Worm (Caenorhabditis elegans) whole organism, L4 larva: ENCODE data around the gene npr-25.

Experiments
- D1046.2 ChIP-seq: fragments of 200-800 bp; sonication (Bioruptor generic); IDR thresholded peaks from 2 replicates; pipeline ENCODE4 v1.3.6; 2022; ENCODE audit warnings: missing genetic modification characterization, missing compliant biosample characterization
- F44E2.7 ChIP-seq: fragments of 200-800 bp; sonication (Bioruptor generic); IDR thresholded peaks from 2 replicates; pipeline ENCODE4 v2.1.2; 2022; ENCODE audit warnings: missing genetic modification characterization, missing compliant biosample characterization
- T26A8.4 ChIP-seq: fragments of 200-800 bp; sonication (Bioruptor generic); IDR thresholded peaks from 2 replicates; pipeline ENCODE4 v1.3.6; 2022; ENCODE audit warnings: missing genetic modification characterization, missing compliant biosample characterization
- Y48G9A.11 ChIP-seq: fragments of 200-800 bp; sonication (Bioruptor generic); IDR thresholded peaks from 2 replicates; pipeline ENCODE4 v1.3.6; 2022; ENCODE audit warnings: missing genetic modification reagents, missing genetic modification characterization, missing compliant biosample characterization
- ceh-20 ChIP-seq: fragments of 200-800 bp; sonication (Bioruptor generic); IDR thresholded peaks from 2 replicates; pipeline ENCODE4 v1.3.6; 2022; ENCODE audit warnings: missing genetic modification reagents, missing genetic modification characterization, missing compliant biosample characterization
- ceh-32 ChIP-seq: sonication (generic microtip); optimal IDR thresholded peaks from 2 replicates; lab custom pipeline; 2016; ENCODE audit warnings: mild to moderate bottlenecking, missing genetic modification characterization, missing compliant biosample characterization; ENCODE audit not compliant: poor library complexity
- ceh-62 ChIP-seq: sonication (generic microtip); optimal IDR thresholded peaks from 2 replicates; lab custom pipeline; 2017; ENCODE audit warnings: missing biosample characterization, missing genetic modification characterization
- ces-1 ChIP-seq: fragments of 150-350 bp; sonication (generic microtip); optimal IDR thresholded peaks from 4 replicates; lab custom pipeline; 2014; ENCODE audit warnings: missing biosample characterization, missing genetic modification reagents, missing genetic modification characterization
- daf-12 ChIP-seq: fragments of 150-350 bp; optimal IDR thresholded peaks from 2 replicates; lab custom pipeline; 2014; ENCODE audit warnings: missing biosample characterization, missing genetic modification reagents, missing genetic modification characterization
- daf-16 ChIP-seq, 3 experiments: sonication (generic microtip); optimal IDR thresholded peaks; 2 replicates each; lab custom pipeline; 2016 to 2017; ENCODE audit warnings: missing genetic modification characterization in 3 of 3, missing genetic modification reagents in 3 of 3, mild to moderate bottlenecking in 2 of 3, missing compliant biosample characterization in 2 of 3, missing biosample characterization in 1 of 3, moderate library complexity in 1 of 3
- daf-19 ChIP-seq: fragments of 200-800 bp; sonication (Bioruptor generic); conservative IDR thresholded peaks from 2 replicates; pipeline ENCODE4 v1.3.6; 2022; ENCODE audit warnings: missing genetic modification characterization, missing compliant biosample characterization
- dmd-8 ChIP-seq: fragments of 200-800 bp; sonication (Bioruptor generic); IDR thresholded peaks from 2 replicates; pipeline ENCODE4 v1.3.6; 2022; ENCODE audit warnings: missing genetic modification characterization, missing compliant biosample characterization
- dmd-9 ChIP-seq: fragments of 200-800 bp; sonication (Bioruptor generic); IDR thresholded peaks from 2 replicates; pipeline ENCODE4 v1.3.6; 2022; ENCODE audit warnings: missing genetic modification reagents, missing genetic modification characterization, missing compliant biosample characterization
- duxl-1 ChIP-seq: sonication (generic microtip); optimal IDR thresholded peaks from 2 replicates; lab custom pipeline; 2016; ENCODE audit warnings: mild to moderate bottlenecking, missing genetic modification characterization, moderate library complexity, missing compliant biosample characterization; ENCODE audit not compliant: poor library complexity
- dve-1 ChIP-seq: sonication (generic microtip); optimal IDR thresholded peaks from 2 replicates; lab custom pipeline; 2017; ENCODE audit warnings: antibody characterized with exemption, mild to moderate bottlenecking, missing genetic modification characterization, missing compliant biosample characterization; ENCODE audit not compliant: insufficient read depth
- egl-27 ChIP-seq: sonication (generic microtip); optimal IDR thresholded peaks from 3 replicates; lab custom pipeline; 2017; ENCODE audit warnings: missing biosample characterization, missing genetic modification reagents, missing genetic modification characterization
- fkh-10 ChIP-seq: fragments of 150-350 bp; optimal IDR thresholded peaks from 2 replicates; lab custom pipeline; 2014; ENCODE audit warnings: missing biosample characterization, missing genetic modification reagents, missing genetic modification characterization
- hlh-30 ChIP-seq: sonication (generic microtip); optimal IDR thresholded peaks from 2 replicates; lab custom pipeline; 2017; ENCODE audit warnings: antibody characterized with exemption, mild to moderate bottlenecking, missing genetic modification characterization, missing compliant biosample characterization; ENCODE audit not compliant: insufficient read depth
- hmg-1.1 ChIP-seq: fragments of 200-800 bp; sonication (Bioruptor generic); IDR thresholded peaks from 2 replicates; pipeline ENCODE4 v1.3.6; 2022; ENCODE audit warnings: missing genetic modification reagents, missing genetic modification characterization, missing compliant biosample characterization
- lin-38 ChIP-seq: fragments of 200-800 bp; sonication (Bioruptor generic); IDR thresholded peaks from 2 replicates; pipeline ENCODE4 v1.3.6; 2022; ENCODE audit warnings: missing genetic modification reagents, missing genetic modification characterization, missing compliant biosample characterization
- lsy-2 ChIP-seq, 2 experiments: fragments of 150-350 bp in 1 of 2; sonication (generic microtip) in 1 of 2; optimal IDR thresholded peaks; 2 replicates each; lab custom pipeline; 2014 to 2017; ENCODE audit warnings: missing biosample characterization in 2 of 2, missing genetic modification characterization in 2 of 2
- madf-5 ChIP-seq, 2 experiments: fragments of 200-800 bp; sonication (Bioruptor generic); IDR thresholded peaks; 2 replicates each; pipeline ENCODE4 v1.3.6; 2022; ENCODE audit warnings: missing compliant biosample characterization in 2 of 2, missing genetic modification characterization in 2 of 2
- mdt-29 ChIP-seq: fragments of 200-800 bp; sonication (Bioruptor generic); IDR thresholded peaks from 2 replicates; pipeline ENCODE4 v1.3.6; 2022; ENCODE audit warnings: missing genetic modification reagents, missing genetic modification characterization, missing compliant biosample characterization
- mxl-2 ChIP-seq: fragments of 200-800 bp; sonication (Bioruptor generic); conservative IDR thresholded peaks from 2 replicates; pipeline ENCODE4 v1.3.6; 2022; ENCODE audit warnings: missing genetic modification reagents, missing genetic modification characterization, missing compliant biosample characterization
- nhr-11 ChIP-seq: fragments of 150-350 bp; optimal IDR thresholded peaks from 2 replicates; lab custom pipeline; 2014; ENCODE audit warnings: missing biosample characterization, missing genetic modification characterization
- nhr-25 ChIP-seq: sonication (generic microtip); optimal IDR thresholded peaks from 2 replicates; lab custom pipeline; 2017; ENCODE audit warnings: missing genetic modification characterization, mild to moderate bottlenecking, missing compliant biosample characterization, antibody characterized with exemption, moderate library complexity, borderline replicate concordance; ENCODE audit not compliant: insufficient read depth
- nhr-41 ChIP-seq: fragments of 200-800 bp; sonication (Bioruptor generic); IDR thresholded peaks from 2 replicates; pipeline ENCODE4 v1.3.6; 2022; ENCODE audit warnings: missing genetic modification reagents, missing genetic modification characterization, missing compliant biosample characterization
- php-3 ChIP-seq: fragments of 200-800 bp; sonication (Bioruptor generic); IDR thresholded peaks from 2 replicates; pipeline ENCODE4 v1.3.6; 2022; ENCODE audit warnings: missing genetic modification reagents, missing genetic modification characterization, missing compliant biosample characterization
- pqm-1 ChIP-seq: sonication (generic microtip); optimal IDR thresholded peaks from 2 replicates; lab custom pipeline; 2017; ENCODE audit warnings: missing biosample characterization, missing genetic modification characterization
- snpc-4 ChIP-seq: fragments of 150-350 bp; optimal IDR thresholded peaks from 2 replicates; lab custom pipeline; 2014; ENCODE audit warnings: missing biosample characterization, missing genetic modification characterization
- spr-1 ChIP-seq: sonication (generic microtip); optimal IDR thresholded peaks from 2 replicates; lab custom pipeline; 2016; ENCODE audit warnings: mild to moderate bottlenecking, missing genetic modification characterization, missing compliant biosample characterization
- unc-130 ChIP-seq: sonication (generic microtip); optimal IDR thresholded peaks from 2 replicates; lab custom pipeline; 2016; ENCODE audit warnings: missing genetic modification reagents, missing genetic modification characterization, missing compliant biosample characterization
- unc-39 ChIP-seq: sonication (generic microtip); optimal IDR thresholded peaks from 2 replicates; lab custom pipeline; 2017; ENCODE audit warnings: missing biosample characterization, missing genetic modification characterization
- unc-62 ChIP-seq, 3 experiments: fragments of 150-350 bp in 1 of 3; sonication (generic microtip); optimal IDR thresholded peaks in 2 of 3; peaks in 1 of 3; 1 replicate in 1 of 3; 2 replicates in 2 of 3; lab custom pipeline; 2014 to 2017; ENCODE audit warnings: missing biosample characterization in 3 of 3, missing genetic modification characterization in 3 of 3, missing genetic modification reagents in 3 of 3, missing genotype in 1 of 3
- vab-7 ChIP-seq: fragments of 200-800 bp; sonication (Bioruptor generic); IDR thresholded peaks from 2 replicates; pipeline ENCODE4 v1.3.6; 2022; ENCODE audit warnings: missing genetic modification reagents, missing genetic modification characterization, missing compliant biosample characterization
- zip-2 ChIP-seq: fragments of 150-350 bp; optimal IDR thresholded peaks from 2 replicates; lab custom pipeline; 2014; ENCODE audit warnings: missing biosample characterization, missing genetic modification characterization
- ztf-7 ChIP-seq: fragments of 150-350 bp; optimal IDR thresholded peaks from 2 replicates; lab custom pipeline; 2014; ENCODE audit warnings: missing biosample characterization, missing genetic modification characterization

npr-25 gene

DNA sequence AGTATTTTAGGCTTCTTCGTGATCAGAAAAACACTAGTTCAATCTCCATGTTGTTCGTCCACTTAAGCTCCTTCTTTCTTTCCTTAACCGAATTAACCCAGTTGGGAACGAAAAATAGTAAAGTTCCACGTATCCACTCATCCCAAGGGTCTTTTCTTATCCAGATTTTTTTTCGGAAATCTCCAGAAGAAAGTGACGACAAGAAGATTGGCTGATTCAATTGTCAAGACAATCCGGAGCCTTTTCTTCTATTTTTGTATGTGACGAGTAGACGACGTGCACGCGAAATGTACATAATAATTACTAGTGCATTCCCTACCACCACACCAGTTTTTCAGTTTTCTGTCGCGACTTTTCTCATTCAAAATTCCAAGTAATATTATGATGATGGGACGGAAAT, 1.5 kb downstream of the npr-25 start:
- peak; percentile 65 for TF ChIP-seq fkh-10
- TF ChIP-seq lsy-2 (tag; optimal IDR thresholded peaks at IDR 0.05; lab: Kevin White, UChicago) = peak in 1 of 2 experiments; percentile 6
- no peak for TF ChIP-seq unc-130
- TF ChIP-seq dmd-8 (GFP tag; lab: Robert Waterston, UW) = no peak
- TF ChIP-seq ces-1 (GFP tag; lab: Kevin White, UChicago) = peak; percentile 77

DNA sequence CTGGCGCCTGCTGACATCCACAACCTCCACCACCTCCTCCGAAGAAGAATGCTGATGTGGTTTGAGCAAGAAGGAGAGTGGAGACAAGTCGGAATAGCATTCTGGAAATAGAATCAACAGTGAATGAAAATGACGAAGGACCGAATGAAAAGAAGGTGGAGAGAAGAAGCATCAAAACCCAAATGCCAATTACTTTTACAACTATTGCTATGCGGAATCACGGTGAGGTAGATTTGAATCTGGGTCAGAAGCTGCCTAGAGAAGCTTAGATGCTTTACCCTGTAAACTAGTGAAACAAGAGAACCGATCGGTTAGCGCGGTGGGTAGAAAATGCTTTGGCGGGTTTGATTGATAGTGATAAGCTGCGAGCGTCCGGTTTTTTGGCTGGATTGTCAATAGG, 5.9 kb downstream of the npr-25 start, which contains the start of gene grl-7:
Gene grl-7, minus strand, starts transcription at position 101 of the 400 bp plus-strand sequence.
- TF ChIP-seq ceh-20 (GFP tag; lab: Robert Waterston, UW) = no peak
- TF ChIP-seq php-3 = no peak
- no peak for TF ChIP-seq dve-1
- no peak for TF ChIP-seq vab-7 (GFP tag; lab: Robert Waterston, UW)
- TF ChIP-seq daf-16 (GFP tag; optimal IDR thresholded peaks at IDR 0.05; lab: Kevin White, UChicago) = no peak
- TF ChIP-seq daf-16 (tag; optimal IDR thresholded peaks at IDR 0.05; lab: Kevin White, UChicago) = no peak
- no peak for TF ChIP-seq nhr-41
- TF ChIP-seq mxl-2 (GFP tag; lab: Robert Waterston, UW) = no peak
- TF ChIP-seq nhr-11 (tag; lab: Kevin White, UChicago) = no peak
- TF ChIP-seq spr-1 = no peak
- TF ChIP-seq daf-19 = no peak
- TF ChIP-seq fkh-10 = no peak
- TF ChIP-seq egl-27 (tag; lab: Kevin White, UChicago) = no peak
- TF ChIP-seq duxl-1 = no peak
- no peak for TF ChIP-seq ceh-62
- no peak for TF ChIP-seq hlh-30 (tag; lab: Kevin White, UChicago)
- no peak for TF ChIP-seq dmd-9 (GFP tag; lab: Robert Waterston, UW)
- no peak for TF ChIP-seq ztf-7 (tag; lab: Kevin White, UChicago)

- TF ChIP-seq unc-62 (GFP tag; optimal IDR thresholded peaks at IDR 0.05 in 1 of 2; lab: Kevin White, UChicago) = peak in 1 of 2 experiments; percentile 74
- TF ChIP-seq unc-62 (tag; optimal IDR thresholded peaks at IDR 0.05; lab: Kevin White, UChicago) = no peak
- no peak for TF ChIP-seq snpc-4 (tag; lab: Kevin White, UChicago)
Measured at ce11 chrV:11344816-11345336, 7.9 kb downstream of the npr-25 start.

ce11 chrV:11344112-11344511, 8.7 kb downstream of the npr-25 start:
- no peak for TF ChIP-seq daf-12 (tag; lab: Kevin White, UChicago)
- TF ChIP-seq lin-38 (GFP tag; lab: Robert Waterston, UW) = no peak
- TF ChIP-seq unc-39 (tag; lab: Kevin White, UChicago) = no peak
- no peak for TF ChIP-seq F44E2.7 (GFP tag; lab: Robert Waterston, UW)
- no peak for TF ChIP-seq pqm-1 (tag; lab: Kevin White, UChicago)
- no peak for TF ChIP-seq egl-27 (tag; lab: Kevin White, UChicago)
- TF ChIP-seq Y48G9A.11 = no peak
- no peak for TF ChIP-seq ceh-32
- no peak for TF ChIP-seq nhr-25 (tag; lab: Kevin White, UChicago)
- no peak for TF ChIP-seq madf-5 (GFP tag; IDR thresholded peaks at IDR 0.05; lab: Robert Waterston, UW)
- no peak for TF ChIP-seq unc-130
- TF ChIP-seq hmg-1.1 (GFP tag; lab: Robert Waterston, UW) = no peak
- TF ChIP-seq mdt-29 (GFP tag; lab: Robert Waterston, UW) = no peak
- TF ChIP-seq ceh-20 (GFP tag; lab: Robert Waterston, UW) = no peak
- peak; percentile 4 for TF ChIP-seq zip-2 (tag; lab: Kevin White, UChicago)
- peak in 1 of 2 experiments; percentile 65 for TF ChIP-seq unc-62 (GFP tag; optimal IDR thresholded peaks at IDR 0.05 in 1 of 2; lab: Kevin White, UChicago)
- TF ChIP-seq unc-62 (tag; optimal IDR thresholded peaks at IDR 0.05; lab: Kevin White, UChicago) = no peak
- TF ChIP-seq D1046.2 = no peak
- peak; percentile 54; the same call in 1 of the 2 replicates for TF ChIP-seq T26A8.4 (GFP tag; lab: Robert Waterston, UW)
